Worm (Caenorhabditis elegans): ENCODE results near the gene qui-1.
"Not testable (repeated sequence)": the region's sequence is repeated elsewhere in the genome, so short reads cannot be mapped to it uniquely, and the experiment has no call there.

The qui-1 gene

ce11 chrIV:13597813-13598212 lies 36.2 kb downstream of the qui-1 start, which contains the start of gene Y45F10B.9:
Y45F10B.9 (minus strand) TSS chrIV:13597913.
- not testable (repeated sequence) for TF ChIP-seq flt-1 (GFP tag; IDR thresholded peaks at IDR 0.05); tbx-37 (GFP tag; conservative IDR thresholded peaks at IDR 0.05); hmbx-1 (tag; optimal IDR thresholded peaks at IDR 0.05)

- TF ChIP-seq ets-7 (tag; optimal IDR thresholded peaks at IDR 0.05) = no peak
- no peak for TF ChIP-seq ama-1 (optimal IDR thresholded peaks at IDR 0.05)
- no peak for TF ChIP-seq B0310.2 (tag; optimal IDR thresholded peaks at IDR 0.05)
- TF ChIP-seq hmbx-1 (tag; optimal IDR thresholded peaks at IDR 0.05) = no peak
- no peak for TF ChIP-seq scrt-1 (GFP tag; IDR thresholded peaks at IDR 0.05)
- no peak for TF ChIP-seq tra-4 (tag; optimal IDR thresholded peaks at IDR 0.05)
- TF ChIP-seq hnd-1 (tag; optimal IDR thresholded peaks at IDR 0.05) = no peak
- no peak for TF ChIP-seq F13C5.2 (tag; optimal IDR thresholded peaks at IDR 0.05)
- TF ChIP-seq ceh-36 (tag; optimal IDR thresholded peaks at IDR 0.05) = no peak
- no peak for TF ChIP-seq hmg-4 (GFP tag; optimal IDR thresholded peaks at IDR 0.05)
- TF ChIP-seq tbx-37 (GFP tag; conservative IDR thresholded peaks at IDR 0.05) = no peak
- no peak for TF ChIP-seq pes-1 (GFP tag; IDR thresholded peaks at IDR 0.05)
- TF ChIP-seq aly-1 (tag; optimal IDR thresholded peaks at IDR 0.05) = no peak
- TF ChIP-seq flt-1 (GFP tag; IDR thresholded peaks at IDR 0.05) = no peak
- no peak for TF ChIP-seq ceh-13 (GFP tag; optimal IDR thresholded peaks at IDR 0.05)
Observed at ce11 chrIV:13600643-13601042, 39.0 kb downstream of the qui-1 start.

ce11 chrIV:13601428-13601827 lies 39.8 kb downstream of the qui-1 start:
- TF ChIP-seq hnd-1 (tag; optimal IDR thresholded peaks at IDR 0.05) = no peak
- no peak for TF ChIP-seq flt-1 (GFP tag; IDR thresholded peaks at IDR 0.05)

ce11 chrIV:13601973-13602669 lies 40.5 kb downstream of the qui-1 start, which contains the start of gene Y45F10B.59:
Y45F10B.59 (plus strand) TSS chrIV:13602619.
- no peak for TF ChIP-seq ceh-36 (tag; optimal IDR thresholded peaks at IDR 0.05)
- no peak for TF ChIP-seq scrt-1 (GFP tag; IDR thresholded peaks at IDR 0.05)

- TF ChIP-seq pes-1 (GFP tag; IDR thresholded peaks at IDR 0.05) = no peak
- no peak for TF ChIP-seq sea-1 (GFP tag; conservative IDR thresholded peaks at IDR 0.05)
- no peak for TF ChIP-seq hmg-4 (GFP tag; optimal IDR thresholded peaks at IDR 0.05)
- TF ChIP-seq B0310.2 (tag; optimal IDR thresholded peaks at IDR 0.05) = no peak
- no peak for TF ChIP-seq tra-4 (tag; optimal IDR thresholded peaks at IDR 0.05)
- TF ChIP-seq F13C5.2 (tag; optimal IDR thresholded peaks at IDR 0.05) = no peak
- no peak for TF ChIP-seq tbx-37 (GFP tag; conservative IDR thresholded peaks at IDR 0.05)
- TF ChIP-seq ama-1 (optimal IDR thresholded peaks at IDR 0.05) = no peak
Observed at ce11 chrIV:13609755-13610154, 48.1 kb downstream of the qui-1 start, which contains the start of gene C08F11.13. C08F11.13 (minus strand) TSS chrIV:13609892.

- TF ChIP-seq flt-1 (GFP tag; IDR thresholded peaks at IDR 0.05) = no peak
- TF ChIP-seq ceh-13 (GFP tag; optimal IDR thresholded peaks at IDR 0.05) = no peak
- TF ChIP-seq hmg-4 (GFP tag; optimal IDR thresholded peaks at IDR 0.05) = no peak
- TF ChIP-seq tbx-37 (GFP tag; conservative IDR thresholded peaks at IDR 0.05) = no peak
- no peak for TF ChIP-seq ets-7 (tag; optimal IDR thresholded peaks at IDR 0.05)
- no peak for TF ChIP-seq hmbx-1 (tag; optimal IDR thresholded peaks at IDR 0.05)
- no peak for TF ChIP-seq ama-1 (optimal IDR thresholded peaks at IDR 0.05)
- no peak for TF ChIP-seq tbx-11 (GFP tag; IDR thresholded peaks at IDR 0.05)
- no peak for TF ChIP-seq scrt-1 (GFP tag; IDR thresholded peaks at IDR 0.05)
- TF ChIP-seq F13C5.2 (tag; optimal IDR thresholded peaks at IDR 0.05) = no peak
- TF ChIP-seq pes-1 (GFP tag; IDR thresholded peaks at IDR 0.05) = no peak
- TF ChIP-seq tra-4 (tag; optimal IDR thresholded peaks at IDR 0.05) = no peak
- TF ChIP-seq hnd-1 (tag; optimal IDR thresholded peaks at IDR 0.05) = no peak
- no peak for TF ChIP-seq B0310.2 (tag; optimal IDR thresholded peaks at IDR 0.05)
- TF ChIP-seq sea-1 (GFP tag; conservative IDR thresholded peaks at IDR 0.05) = no peak
- no peak for TF ChIP-seq ceh-36 (tag; optimal IDR thresholded peaks at IDR 0.05)
- TF ChIP-seq aly-1 (tag; optimal IDR thresholded peaks at IDR 0.05) = no peak
Observed at ce11 chrIV:13619203-13619602, 57.5 kb downstream of the qui-1 start, which contains the start of gene C08F11.3. C08F11.3 (plus strand) TSS chrIV:13619503.

- no peak for TF ChIP-seq flt-1 (GFP tag; IDR thresholded peaks at IDR 0.05)
- no peak for TF ChIP-seq hmbx-1 (tag; optimal IDR thresholded peaks at IDR 0.05)
- TF ChIP-seq tbx-11 (GFP tag; IDR thresholded peaks at IDR 0.05) = no peak
- TF ChIP-seq tbx-37 (GFP tag; conservative IDR thresholded peaks at IDR 0.05) = no peak
- no peak for TF ChIP-seq ama-1 (optimal IDR thresholded peaks at IDR 0.05)
- no peak for TF ChIP-seq sea-1 (GFP tag; conservative IDR thresholded peaks at IDR 0.05)
- TF ChIP-seq aly-1 (tag; optimal IDR thresholded peaks at IDR 0.05) = no peak
- TF ChIP-seq F13C5.2 (tag; optimal IDR thresholded peaks at IDR 0.05) = no peak
- TF ChIP-seq tra-4 (tag; optimal IDR thresholded peaks at IDR 0.05) = no peak
- TF ChIP-seq pes-1 (GFP tag; IDR thresholded peaks at IDR 0.05) = no peak
- TF ChIP-seq ets-7 (tag; optimal IDR thresholded peaks at IDR 0.05) = no peak
- no peak for TF ChIP-seq ceh-13 (GFP tag; optimal IDR thresholded peaks at IDR 0.05)
- TF ChIP-seq B0310.2 (tag; optimal IDR thresholded peaks at IDR 0.05) = no peak
- no peak for TF ChIP-seq hmg-4 (GFP tag; optimal IDR thresholded peaks at IDR 0.05)
- no peak for TF ChIP-seq ceh-36 (tag; optimal IDR thresholded peaks at IDR 0.05)
Observed at ce11 chrIV:13623533-13623932, 61.9 kb downstream of the qui-1 start, which contains the start of gene C08F11.1. C08F11.1 (plus strand) TSS chrIV:13623833.
